Worm (Caenorhabditis elegans) whole organism, late embryonic: ENCODE data around the gene tpi-1.

Source experiments
- K02D7.2 ChIP-seq: sonication (generic microtip); optimal IDR thresholded peaks from 2 replicates; lab custom pipeline; 2017; ENCODE audit warnings: mild to moderate bottlenecking, missing genetic modification characterization, missing compliant biosample characterization
- K09A11.1 ChIP-seq: sonication (generic microtip); optimal IDR thresholded peaks from 2 replicates; lab custom pipeline; 2017; ENCODE audit warnings: antibody characterized with exemption, mild to moderate bottlenecking, missing genetic modification characterization, missing compliant biosample characterization; ENCODE audit not compliant: insufficient read depth
- T23F11.4 ChIP-seq: fragments of 200-800 bp; sonication (Bioruptor generic); optimal IDR thresholded peaks from 2 replicates; lab custom pipeline; 2018; ENCODE audit warnings: mild to moderate bottlenecking, missing genetic modification characterization, missing compliant biosample characterization
- ama-1 ChIP-seq: fragments of 150-350 bp; optimal IDR thresholded peaks from 2 replicates; lab custom pipeline; 2014
- ceh-18 ChIP-seq: sonication (generic microtip); optimal IDR thresholded peaks from 2 replicates; lab custom pipeline; 2016; ENCODE audit warnings: missing genetic modification characterization, missing compliant biosample characterization
- ceh-19 ChIP-seq: fragments of 200-800 bp; sonication (Bioruptor generic); optimal IDR thresholded peaks from 2 replicates; lab custom pipeline; 2018; ENCODE audit warnings: mild to moderate bottlenecking, missing genetic modification characterization, missing compliant biosample characterization
- ceh-24 ChIP-seq: sonication (generic microtip); optimal IDR thresholded peaks from 2 replicates; lab custom pipeline; 2016; ENCODE audit warnings: mild to moderate bottlenecking, missing genetic modification characterization, missing compliant biosample characterization
- ceh-31 ChIP-seq: sonication (generic microtip); optimal IDR thresholded peaks from 2 replicates; lab custom pipeline; 2016; ENCODE audit warnings: missing genetic modification characterization, missing compliant biosample characterization
- ceh-45 ChIP-seq: fragments of 200-800 bp; sonication (Bioruptor generic); IDR thresholded peaks from 2 replicates; pipeline ENCODE4 v1.3.6; 2022; ENCODE audit warnings: missing genetic modification reagents, missing genetic modification characterization, missing compliant biosample characterization
- ceh-48 ChIP-seq: sonication (generic microtip); optimal IDR thresholded peaks from 2 replicates; lab custom pipeline; 2016; ENCODE audit warnings: missing genetic modification characterization, inconsistent platforms, missing compliant biosample characterization
- ceh-9 ChIP-seq: sonication (generic microtip); optimal IDR thresholded peaks from 2 replicates; lab custom pipeline; 2016; ENCODE audit warnings: mild to moderate bottlenecking, missing genetic modification characterization, inconsistent platforms, missing compliant biosample characterization
- dmd-4 ChIP-seq: sonication (generic microtip); optimal IDR thresholded peaks from 2 replicates; lab custom pipeline; 2016; ENCODE audit warnings: borderline replicate concordance, missing genetic modification characterization, missing compliant biosample characterization
- elt-2 ChIP-seq: sonication (generic microtip); optimal IDR thresholded peaks from 2 replicates; lab custom pipeline; 2016; ENCODE audit warnings: missing genetic modification reagents, missing genetic modification characterization, missing compliant biosample characterization
- fax-1 ChIP-seq: sonication (generic microtip); optimal IDR thresholded peaks from 2 replicates; lab custom pipeline; 2016; ENCODE audit warnings: missing genotype, missing genetic modification characterization, missing compliant biosample characterization
- gmeb-2 ChIP-seq: sonication (generic microtip); optimal IDR thresholded peaks from 2 replicates; lab custom pipeline; 2016; ENCODE audit warnings: missing genetic modification characterization, inconsistent platforms, missing compliant biosample characterization
- madf-2 ChIP-seq: sonication (generic microtip); optimal IDR thresholded peaks from 2 replicates; lab custom pipeline; 2017; ENCODE audit warnings: missing genetic modification characterization, missing compliant biosample characterization
- mec-3 ChIP-seq: sonication (generic microtip); optimal IDR thresholded peaks from 2 replicates; lab custom pipeline; 2016; ENCODE audit warnings: borderline replicate concordance, missing genetic modification characterization, missing compliant biosample characterization
- nfya-1 ChIP-seq: sonication (generic microtip); optimal IDR thresholded peaks from 2 replicates; lab custom pipeline; 2017; ENCODE audit warnings: missing genetic modification characterization, mild to moderate bottlenecking, missing compliant biosample characterization, antibody characterized with exemption, moderate library complexity
- nhr-11 ChIP-seq: fragments of 150-350 bp; optimal IDR thresholded peaks from 2 replicates; lab custom pipeline; 2014; ENCODE audit warnings: missing biosample characterization, missing genetic modification characterization
- nhr-232 ChIP-seq: sonication (generic microtip); optimal IDR thresholded peaks from 2 replicates; lab custom pipeline; 2016; ENCODE audit warnings: missing genetic modification characterization, missing compliant biosample characterization
- odd-2 ChIP-seq: sonication (generic microtip); optimal IDR thresholded peaks from 2 replicates; lab custom pipeline; 2017; ENCODE audit warnings: antibody characterized with exemption, mild to moderate bottlenecking, missing genetic modification characterization, missing compliant biosample characterization
- pag-3 ChIP-seq: sonication (generic microtip); optimal IDR thresholded peaks from 2 replicates; lab custom pipeline; 2016; ENCODE audit warnings: missing compliant biosample characterization, missing genetic modification characterization, borderline replicate concordance
- pax-1 ChIP-seq: fragments of 150-350 bp; optimal IDR thresholded peaks from 2 replicates; lab custom pipeline; 2014; ENCODE audit warnings: missing biosample characterization, missing genetic modification characterization
- pha-2 ChIP-seq: sonication (generic microtip); optimal IDR thresholded peaks from 2 replicates; lab custom pipeline; 2017; ENCODE audit warnings: mild to moderate bottlenecking, missing genetic modification characterization, missing compliant biosample characterization
- pha-4 ChIP-seq: fragments of 150-350 bp; optimal IDR thresholded peaks from 2 replicates; lab custom pipeline; 2018; ENCODE audit warnings: missing biosample characterization, missing genetic modification reagents, missing genetic modification characterization
- pros-1 ChIP-seq: fragments of 150-350 bp; optimal IDR thresholded peaks from 2 replicates; lab custom pipeline; 2014; ENCODE audit warnings: missing biosample characterization, missing genetic modification reagents, missing genetic modification characterization
- sdc-2 ChIP-seq: sonication (generic microtip); optimal IDR thresholded peaks from 2 replicates; lab custom pipeline; 2016; ENCODE audit warnings: missing genotype, missing genetic modification characterization, missing compliant biosample characterization
- sox-2 ChIP-seq: fragments of 200-800 bp; sonication (Bioruptor generic); IDR thresholded peaks from 2 replicates; pipeline ENCODE4 v1.3.6; 2022; ENCODE audit warnings: missing genetic modification reagents, missing genetic modification characterization, missing compliant biosample characterization
- sox-4 ChIP-seq: sonication (generic microtip); optimal IDR thresholded peaks from 2 replicates; lab custom pipeline; 2017; ENCODE audit warnings: mild to moderate bottlenecking, missing genetic modification characterization, inconsistent platforms, missing compliant biosample characterization
- syd-9 ChIP-seq: sonication (generic microtip); optimal IDR thresholded peaks from 2 replicates; lab custom pipeline; 2016; ENCODE audit warnings: mild to moderate bottlenecking, missing genetic modification characterization, moderate library complexity, missing compliant biosample characterization
- tbx-2 ChIP-seq: sonication (generic microtip); optimal IDR thresholded peaks from 2 replicates; lab custom pipeline; 2016; ENCODE audit warnings: missing genetic modification characterization, missing compliant biosample characterization
- unc-42 ChIP-seq: sonication (generic microtip); optimal IDR thresholded peaks from 2 replicates; lab custom pipeline; 2016; ENCODE audit warnings: missing genotype, missing genetic modification characterization, missing compliant biosample characterization
- unc-86 ChIP-seq: sonication (generic microtip); optimal IDR thresholded peaks from 2 replicates; lab custom pipeline; 2016; ENCODE audit warnings: missing genetic modification characterization, missing compliant biosample characterization

The tpi-1 gene

DNA sequence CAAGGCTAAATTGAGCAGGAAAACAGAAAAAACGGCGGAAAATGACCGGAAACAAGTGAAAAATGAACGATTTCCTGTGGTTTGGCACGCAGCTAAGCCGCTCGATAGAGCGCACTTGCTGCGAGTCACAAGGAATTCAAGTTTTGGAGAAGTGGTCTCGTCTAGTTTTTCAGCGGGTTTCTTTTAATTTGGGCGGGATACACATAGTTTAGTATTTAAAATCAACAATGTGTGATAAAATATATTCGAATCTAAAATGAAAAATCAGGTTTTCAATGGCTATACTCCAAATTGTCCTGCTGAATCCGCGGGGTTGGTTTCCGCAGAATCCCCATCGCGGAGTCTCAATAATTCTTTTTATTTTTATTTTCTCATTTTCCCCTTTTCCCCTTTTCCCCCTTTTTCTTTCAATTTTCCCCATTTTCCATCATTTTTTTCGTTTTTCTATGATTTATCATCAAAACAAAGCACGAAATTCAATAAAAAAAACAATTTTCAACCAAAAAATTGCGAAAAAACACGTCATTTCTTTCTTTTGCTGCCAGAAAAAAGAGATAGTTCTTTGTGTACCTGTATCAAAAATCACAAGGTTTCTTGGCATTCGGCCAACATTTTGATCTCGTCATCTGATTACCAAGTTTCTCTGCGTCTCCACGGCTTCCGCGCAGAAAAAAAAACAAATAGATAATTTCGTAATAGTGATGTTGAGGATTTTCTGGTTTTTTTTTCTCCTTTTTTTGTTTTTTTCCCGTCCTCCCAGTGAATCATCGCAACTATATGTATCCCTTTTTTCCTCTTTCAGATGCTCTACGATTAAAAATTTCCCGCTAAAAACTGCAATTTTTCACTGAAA lies 3.4 kb upstream of the tpi-1 start, which contains the start of gene ippk-1 (continued):
- TF ChIP-seq pha-4 (no peak), fax-1 (tag; lab: Kevin White, UChicago) (peak; percentile 94), ceh-24 (tag; lab: Kevin White, UChicago) (peak; percentile 30), madf-2 (peak; percentile 41), K09A11.1 (tag; lab: Kevin White, UChicago) (no peak), pax-1 (tag; lab: Kevin White, UChicago) (no peak), ceh-48 (tag; lab: Kevin White, UChicago) (no peak), ceh-9 (no peak), odd-2 (tag; lab: Kevin White, UChicago) (no peak), sox-4 (tag; lab: Kevin White, UChicago) (no peak), ceh-31 (tag; lab: Kevin White, UChicago) (peak; percentile 99), gmeb-2 (tag; lab: Kevin White, UChicago) (peak; percentile 6), pros-1 (tag; lab: Kevin White, UChicago) (no peak), ama-1 (lab: Kevin White, UChicago) (no peak), elt-2 (tag; lab: Kevin White, UChicago) (peak; percentile 90), tbx-2 (tag; lab: Kevin White, UChicago) (peak; percentile 97), sdc-2 (tag; lab: Kevin White, UChicago) (peak; percentile 78), sox-2 (GFP tag; lab: Robert Waterston, UW) (no peak), nfya-1 (tag; lab: Kevin White, UChicago) (peak; percentile 25), pag-3 (tag; lab: Kevin White, UChicago) (peak; percentile 92), mec-3 (tag; lab: Kevin White, UChicago) (peak; percentile 95)

DNA sequence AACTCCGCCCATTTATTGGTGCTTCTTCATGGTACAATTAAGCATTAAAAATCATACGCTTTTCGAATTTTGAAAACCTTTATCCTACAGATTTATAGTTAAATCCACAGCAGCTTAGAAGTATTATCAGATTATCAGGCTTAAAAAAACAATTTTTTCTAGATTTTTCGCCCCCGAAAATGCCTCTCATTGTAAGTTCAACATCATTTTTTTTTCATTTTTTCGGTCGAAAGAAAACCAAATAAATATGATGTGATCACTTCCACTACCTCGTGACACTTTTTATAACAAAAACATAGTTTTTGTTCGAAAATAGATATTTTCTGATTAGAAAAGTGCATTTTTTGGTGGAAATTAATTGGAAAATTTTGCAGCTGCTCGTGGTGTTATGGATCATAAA lies 2.2 kb upstream of the tpi-1 start:
- TF ChIP-seq ceh-19 (GFP tag; lab: Kevin White, UChicago), result no peak
- TF ChIP-seq nhr-11 (tag; lab: Kevin White, UChicago), result no peak
- TF ChIP-seq dmd-4 (tag; lab: Kevin White, UChicago), result no peak

DNA sequence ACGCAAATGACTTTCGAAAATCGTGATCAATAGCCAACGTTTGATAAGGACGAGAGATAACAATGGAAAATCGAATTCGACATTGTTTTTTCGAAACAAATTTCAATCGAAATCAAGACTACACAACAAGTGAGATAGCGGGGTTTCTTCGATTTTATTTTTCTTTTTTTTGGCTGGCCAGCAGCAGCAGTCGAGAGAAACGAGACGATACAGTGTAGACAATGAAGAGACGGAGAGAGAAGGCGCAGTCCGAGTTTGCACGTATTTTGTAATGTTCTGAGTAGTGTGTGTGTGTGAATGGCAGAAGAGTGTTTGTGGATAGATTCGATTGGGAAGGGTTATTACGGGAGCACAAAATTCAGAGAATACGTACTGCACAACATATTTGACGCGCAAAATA lies 1.2 kb upstream of the tpi-1 start:
- TF ChIP-seq unc-86 (tag; lab: Kevin White, UChicago) (no peak), tbx-2 (tag; lab: Kevin White, UChicago) (peak; percentile 49), nfya-1 (tag; lab: Kevin White, UChicago) (peak; percentile 49), unc-42 (tag; lab: Kevin White, UChicago) (peak; percentile 79), nhr-232 (tag; lab: Kevin White, UChicago) (no peak), ceh-18 (peak; percentile 30), dmd-4 (tag; lab: Kevin White, UChicago) (no peak), odd-2 (tag; lab: Kevin White, UChicago) (no peak), ceh-31 (tag; lab: Kevin White, UChicago) (peak; percentile 37), ceh-45 (no peak), sdc-2 (tag; lab: Kevin White, UChicago) (peak; percentile 62), pha-2 (tag; lab: Kevin White, UChicago) (no peak)

DNA sequence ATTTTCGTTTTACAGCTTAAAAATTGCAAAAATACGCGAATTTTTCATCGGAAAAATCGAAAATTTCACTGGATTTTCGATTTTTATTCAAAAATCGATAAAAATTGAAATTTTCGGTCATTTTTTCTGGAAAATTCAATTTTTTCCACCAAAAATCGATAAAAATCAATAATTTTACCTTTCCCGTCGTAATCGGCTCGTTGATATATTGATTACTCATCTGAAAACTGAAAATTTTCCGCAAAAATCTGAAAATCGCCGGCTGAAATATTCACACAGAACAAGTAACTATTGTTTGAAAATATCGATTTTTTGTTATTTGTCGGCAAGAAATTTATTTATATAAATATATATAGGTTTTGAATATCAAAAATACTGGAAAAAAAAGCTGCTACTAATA lies 2.4 kb downstream of the tpi-1 start, which contains the start of gene cyn-16:
Gene cyn-16, minus strand, starts transcription at position 227 of the 400 bp plus-strand sequence.
- TF ChIP-seq ceh-48 (tag; lab: Kevin White, UChicago), result peak; percentile 37
- TF ChIP-seq syd-9, result no peak
- TF ChIP-seq K02D7.2 (tag; lab: Kevin White, UChicago), result no peak
- TF ChIP-seq T23F11.4 (GFP tag; lab: Kevin White, UChicago), result no peak
